Fruit fly (Drosophila melanogaster): ENCODE results near the gene CG42371.
A peak's percentile ranks its signal among the peaks of the same experiment; 100 is the strongest.

CG42371 gene

DNA sequence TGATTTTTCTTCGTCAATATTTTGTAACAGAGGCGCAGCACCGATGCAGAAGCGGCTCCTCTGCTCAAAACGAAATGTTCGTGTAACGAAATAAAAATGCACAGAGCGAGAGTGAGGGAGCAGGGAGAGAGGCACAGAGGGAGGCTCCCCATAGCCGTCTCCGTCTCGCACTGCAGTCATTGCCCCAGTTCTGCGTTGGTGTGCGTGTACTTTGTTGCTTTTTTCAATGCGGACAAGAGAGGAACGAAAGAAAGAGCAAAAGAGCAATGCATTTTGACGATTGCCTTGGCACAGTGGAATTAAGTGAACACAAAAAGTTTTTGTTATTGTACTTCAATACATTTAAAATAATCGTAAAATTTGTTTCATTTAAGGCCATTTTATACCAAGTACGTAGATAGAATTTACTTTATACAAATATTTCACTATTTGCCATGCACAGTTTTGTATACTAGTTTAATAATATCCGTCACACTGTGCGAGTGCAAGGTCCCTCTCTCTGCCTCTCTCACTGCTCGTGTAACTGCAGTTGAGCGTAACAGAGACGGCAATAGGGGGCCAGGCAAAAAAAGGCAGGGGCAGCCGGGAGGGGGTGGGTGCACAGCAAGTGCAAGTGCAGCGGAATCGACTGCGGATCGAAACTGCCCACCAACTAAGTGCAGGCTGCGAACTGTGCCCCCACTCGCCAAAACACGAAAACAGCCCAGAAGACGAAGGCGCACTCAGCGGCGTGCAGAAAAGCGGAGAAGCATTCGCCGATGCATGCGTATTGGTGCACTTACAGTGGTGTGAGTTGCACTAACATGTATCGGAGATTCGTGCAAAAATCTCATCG, 14.8 kb downstream of the CG42371 start (continued):
- TF ChIP-seq CG7963 (GFP tag; IDR thresholded peaks at IDR 0.05; ENCODE audit: partially characterized antibody) (peak; percentile 65), Antp (GFP tag; optimal IDR thresholded peaks at IDR 0.05) (peak; percentile 97), CG3407 (GFP tag; optimal IDR thresholded peaks at IDR 0.05) (peak; percentile 99), CG3847 (GFP tag; IDR thresholded peaks at IDR 0.05) (peak; percentile 89), CG13296 (GFP tag; optimal IDR thresholded peaks at IDR 0.05) (peak; percentile 82), nom (GFP tag; optimal IDR thresholded peaks at IDR 0.05) (peak; percentile 99), dmrt99B (tag; optimal IDR thresholded peaks at IDR 0.05) (peak; percentile 99), Oaz (GFP tag; IDR thresholded peaks at IDR 0.05) (peak; percentile 94), phol (tag; optimal IDR thresholded peaks at IDR 0.05) (peak; percentile 99), Elba2 (GFP tag; optimal IDR thresholded peaks at IDR 0.05) (peak; percentile 97), exex (tag; optimal IDR thresholded peaks at IDR 0.05) (peak; percentile 59), Dip3 (GFP tag; optimal IDR thresholded peaks at IDR 0.05) (peak; percentile 38), stwl (tag; optimal IDR thresholded peaks at IDR 0.05) (peak; percentile 96), NFAT (GFP tag; IDR thresholded peaks at IDR 0.05) (peak; percentile 80), CG13424 (tag; optimal IDR thresholded peaks at IDR 0.05) (peak; percentile 99), CG1529 (GFP tag; optimal IDR thresholded peaks at IDR 0.05) (peak; percentile 100), CG11723 (GFP tag; optimal IDR thresholded peaks at IDR 0.05) (peak; percentile 97), gfzf (GFP tag; optimal IDR thresholded peaks at IDR 0.05) (peak; percentile 31), CG12391 (tag; optimal IDR thresholded peaks at IDR 0.05) (peak; percentile 100), bsh (GFP tag; optimal IDR thresholded peaks at IDR 0.05) (peak; percentile 99 to 100), CG8290 (GFP tag; optimal IDR thresholded peaks at IDR 0.05) (peak; percentile 99), CG8290 (tag; optimal IDR thresholded peaks at IDR 0.05) (peak; percentile 95 to 98), ato (GFP tag; IDR thresholded peaks at IDR 0.05; ENCODE audit: partially characterized antibody) (peak; percentile 21; the same call in 1 of the 2 replicates), pros (GFP tag; optimal IDR thresholded peaks at IDR 0.05) (peak; percentile 77), Gsc (GFP tag; IDR thresholded peaks at IDR 0.05) (peak; percentile 98), CG2202 (tag; optimal IDR thresholded peaks at IDR 0.05) (peak; percentile 100), twi (tag; optimal IDR thresholded peaks at IDR 0.05) (peak; percentile 97), PHDP (tag; optimal IDR thresholded peaks at IDR 0.05) (peak; percentile 98), CG1602 (GFP tag; optimal IDR thresholded peaks at IDR 0.05) (peak; percentile 99), CG10979 (tag; optimal IDR thresholded peaks at IDR 0.05) (peak; percentile 100), Mes4 (GFP tag; optimal IDR thresholded peaks at IDR 0.05) (peak; percentile 99), tin (GFP tag; optimal IDR thresholded peaks at IDR 0.05) (peak; percentile 99), CG11695 (GFP tag; IDR thresholded peaks at IDR 0.05) (peak; percentile 98), schlank (tag; optimal IDR thresholded peaks at IDR 0.05) (peak; percentile 59), Ets65A (GFP tag) (peak; percentile 99), CG17359 (tag; optimal IDR thresholded peaks at IDR 0.05) (peak; percentile 100), Poxn (GFP tag; IDR thresholded peaks at IDR 0.05) (no peak), Dref (GFP tag; IDR thresholded peaks at IDR 0.05) (no peak), gt (GFP tag; IDR thresholded peaks at IDR 0.05) (peak; percentile 99), CG14014 (GFP tag; IDR thresholded peaks at IDR 0.05) (peak; percentile 96), pho (GFP tag; optimal IDR thresholded peaks at IDR 0.05) (peak; percentile 84), CG3163 (GFP tag; optimal IDR thresholded peaks at IDR 0.05) (peak; percentile 89), lilli (GFP tag; optimal IDR thresholded peaks at IDR 0.05) (peak; percentile 97), bbx (GFP tag; IDR thresholded peaks at IDR 0.05; ENCODE audit: partially characterized antibody) (peak; percentile 77), CG4282 (GFP tag; optimal IDR thresholded peaks at IDR 0.05) (peak; percentile 99), Sry-β (GFP tag; optimal IDR thresholded peaks at IDR 0.05) (peak; percentile 79), CG4617 (GFP tag; optimal IDR thresholded peaks at IDR 0.05; ENCODE audit: borderline replicate concordance) (peak; percentile 98), Fer1 (GFP tag; optimal IDR thresholded peaks at IDR 0.05) (peak; percentile 92), fd102C (GFP tag; optimal IDR thresholded peaks at IDR 0.05) (peak; percentile 99)

Measured in whole organism, embryonic.